Worm (Caenorhabditis elegans) whole organism, L4 larva: ENCODE measurements around the gene marc-5.

Experiments used
- ceh-82 ChIP-seq: sonication (generic microtip); optimal IDR thresholded peaks from 2 replicates; lab custom pipeline; 2017; ENCODE audit warnings: missing biosample characterization, missing genetic modification characterization
- daf-16 ChIP-seq, 3 experiments: sonication (generic microtip); optimal IDR thresholded peaks; 2 replicates each; lab custom pipeline; 2016 to 2017; ENCODE audit warnings: missing genetic modification characterization in 3 of 3, missing genetic modification reagents in 3 of 3, mild to moderate bottlenecking in 2 of 3, missing compliant biosample characterization in 2 of 3, missing biosample characterization in 1 of 3, moderate library complexity in 1 of 3
- daf-8 ChIP-seq: fragments of 200-800 bp; sonication (Bioruptor generic); IDR thresholded peaks from 2 replicates; pipeline ENCODE4 v1.3.6; 2022; ENCODE audit warnings: missing genetic modification characterization, missing compliant biosample characterization
- dmd-9 ChIP-seq: fragments of 200-800 bp; sonication (Bioruptor generic); IDR thresholded peaks from 2 replicates; pipeline ENCODE4 v1.3.6; 2022; ENCODE audit warnings: missing genetic modification reagents, missing genetic modification characterization, missing compliant biosample characterization
- hlh-30 ChIP-seq: sonication (generic microtip); optimal IDR thresholded peaks from 2 replicates; lab custom pipeline; 2017; ENCODE audit warnings: antibody characterized with exemption, mild to moderate bottlenecking, missing genetic modification characterization, missing compliant biosample characterization; ENCODE audit not compliant: insufficient read depth
- lin-15B ChIP-seq: fragments of 150-350 bp; sonication (generic microtip); optimal IDR thresholded peaks from 3 replicates; lab custom pipeline; 2014; ENCODE audit warnings: missing biosample characterization, missing genetic modification characterization
- lsy-2 ChIP-seq, 2 experiments: fragments of 150-350 bp in 1 of 2; sonication (generic microtip) in 1 of 2; optimal IDR thresholded peaks; 2 replicates each; lab custom pipeline; 2014 to 2017; ENCODE audit warnings: missing biosample characterization in 2 of 2, missing genetic modification characterization in 2 of 2
- mes-2 ChIP-seq: sonication (generic microtip); optimal IDR thresholded peaks from 2 replicates; lab custom pipeline; 2016; ENCODE audit warnings: missing genotype, mild to moderate bottlenecking, missing genetic modification characterization, missing compliant biosample characterization; ENCODE audit not compliant: poor library complexity, severe bottlenecking
- nhr-28 ChIP-seq: fragments of 150-350 bp; optimal IDR thresholded peaks from 2 replicates; lab custom pipeline; 2014; ENCODE audit warnings: missing biosample characterization, missing genetic modification characterization
- pqm-1 ChIP-seq: sonication (generic microtip); optimal IDR thresholded peaks from 2 replicates; lab custom pipeline; 2017; ENCODE audit warnings: missing biosample characterization, missing genetic modification characterization
- unc-130 ChIP-seq: sonication (generic microtip); optimal IDR thresholded peaks from 2 replicates; lab custom pipeline; 2016; ENCODE audit warnings: missing genetic modification reagents, missing genetic modification characterization, missing compliant biosample characterization
- zag-1 ChIP-seq: fragments of 150-350 bp; optimal IDR thresholded peaks from 2 replicates; lab custom pipeline; 2014; ENCODE audit warnings: missing biosample characterization, missing genetic modification characterization
- ztf-11 ChIP-seq: fragments of 150-350 bp; optimal IDR thresholded peaks from 2 replicates; lab custom pipeline; 2014; ENCODE audit warnings: missing biosample characterization, missing genetic modification characterization

- TF ChIP-seq nhr-28 (tag; lab: Kevin White, UChicago) (no peak), daf-8 (GFP tag; lab: Robert Waterston, UW) (no peak), ceh-82 (tag; lab: Kevin White, UChicago) (no peak), daf-16 (GFP tag; optimal IDR thresholded peaks at IDR 0.05; lab: Kevin White, UChicago) (no peak), daf-16 (tag; optimal IDR thresholded peaks at IDR 0.05; lab: Kevin White, UChicago) (no peak), zag-1 (tag; lab: Kevin White, UChicago) (no peak), hlh-30 (tag; lab: Kevin White, UChicago) (no peak), dmd-9 (no peak), lin-15B (tag; lab: Kevin White, UChicago) (no peak), ztf-11 (tag; lab: Kevin White, UChicago) (no peak), unc-130 (GFP tag; lab: Kevin White, UChicago) (no peak), pqm-1 (tag; lab: Kevin White, UChicago) (no peak), lsy-2 (tag; optimal IDR thresholded peaks at IDR 0.05; lab: Kevin White, UChicago) (no peak), mes-2 (tag; lab: Kevin White, UChicago) (no peak)
These were observed 14.4 kb upstream of the marc-5 start, which contains the start of gene Y57A10B.7 for ce11 chrII:12393690-12394089.
